Fruit fly (Drosophila melanogaster): ENCODE results near the gene twin.

dm6 chr3R:24186188-24186587 is 35.6 kb downstream of the twin start, which contains the start of gene mora:
- TF ChIP-seq CG9948 (tag; optimal IDR thresholded peaks at IDR 0.05): no peak
- no peak for TF ChIP-seq Ets98B (GFP tag; IDR thresholded peaks at IDR 0.05)
- no peak for TF ChIP-seq CG32121 (GFP tag; IDR thresholded peaks at IDR 0.05)
- no peak for TF ChIP-seq CG13204 (GFP tag; optimal IDR thresholded peaks at IDR 0.05)
- TF ChIP-seq EcR (GFP tag; optimal IDR thresholded peaks at IDR 0.05): no peak
- TF ChIP-seq gl (tag; optimal IDR thresholded peaks at IDR 0.05): no peak
- TF ChIP-seq CG17806 (tag; optimal IDR thresholded peaks at IDR 0.05): no peak
- no peak for TF ChIP-seq CG34367 (tag; optimal IDR thresholded peaks at IDR 0.05)
- no peak for TF ChIP-seq CG14655 (GFP tag; optimal IDR thresholded peaks at IDR 0.05)
- no peak for TF ChIP-seq D1 (tag; optimal IDR thresholded peaks at IDR 0.05)
- TF ChIP-seq fd96Ca (GFP tag; IDR thresholded peaks at IDR 0.05): no peak
